Worm (Caenorhabditis elegans) whole organism, L4/young adult: ENCODE data around the gene ugt-59.

Experiments used
- W03F9.2 ChIP-seq: fragments of 150-350 bp; optimal IDR thresholded peaks from 2 replicates; lab custom pipeline; 2014; ENCODE audit warnings: missing biosample characterization, missing genetic modification characterization
- dao-5 ChIP-seq: sonication (generic microtip); optimal IDR thresholded peaks from 2 replicates; lab custom pipeline; 2016; ENCODE audit warnings: missing genotype, missing genetic modification characterization, moderate library complexity, missing compliant biosample characterization
- him-1 ChIP-seq: sonication (generic microtip); optimal IDR thresholded peaks from 2 replicates; lab custom pipeline; 2016; ENCODE audit warnings: missing genotype, missing genetic modification reagents, missing genetic modification characterization, missing compliant biosample characterization

- TF ChIP-seq dao-5 (tag; lab: Kevin White, UChicago), result no peak
- no peak for TF ChIP-seq him-1 (tag; lab: Kevin White, UChicago)
- no peak for TF ChIP-seq W03F9.2 (tag; lab: Kevin White, UChicago)
These were observed 5.6 kb downstream of the ugt-59 start, which contains the start of gene sir-2.1 for ce11 chrIV:10366018-10366417.
